Worm (Caenorhabditis elegans) whole organism, mixed stage, embryonic: Measurements from ENCODE around the gene ins-2.

Source experiments
- lin-13 ChIP-seq: fragments of 150-350 bp; optimal IDR thresholded peaks from 2 replicates; lab custom pipeline; 2014; ENCODE audit warnings: missing biosample characterization, missing genetic modification characterization
- mep-1 ChIP-seq: fragments of 150-350 bp; optimal IDR thresholded peaks from 2 replicates; lab custom pipeline; 2017; ENCODE audit warnings: missing biosample characterization, missing genetic modification reagents, missing genetic modification characterization, inconsistent platforms
- nhr-2 ChIP-seq: fragments of 150-350 bp; optimal IDR thresholded peaks from 2 replicates; lab custom pipeline; 2014; ENCODE audit warnings: missing biosample characterization, missing genetic modification characterization
- snpc-4 ChIP-seq: fragments of 150-350 bp; optimal IDR thresholded peaks from 2 replicates; lab custom pipeline; 2014; ENCODE audit warnings: missing biosample characterization, missing genetic modification characterization
- unc-39 ChIP-seq: fragments of 150-350 bp; optimal IDR thresholded peaks from 2 replicates; lab custom pipeline; 2014; ENCODE audit warnings: missing biosample characterization, missing genetic modification characterization
- unc-62 ChIP-seq: fragments of 150-350 bp; optimal IDR thresholded peaks from 2 replicates; lab custom pipeline; 2014; ENCODE audit warnings: missing biosample characterization, missing genetic modification reagents, missing genetic modification characterization

- TF ChIP-seq snpc-4, result no peak
- no peak for TF ChIP-seq mep-1 (tag; lab: Kevin White, UChicago)
- TF ChIP-seq nhr-2 (tag; lab: Kevin White, UChicago), result no peak
- no peak for TF ChIP-seq unc-62
- TF ChIP-seq unc-39 (tag; lab: Kevin White, UChicago), result no peak
- TF ChIP-seq lin-13, result no peak
Measured at ce11 chrII:5942593-5942992, 45.7 kb upstream of the ins-2 start, which contains the start of gene F28B12.1.
